Worm (Caenorhabditis elegans) whole organism, L4/young adult: Measurements from ENCODE around the gene C06H2.2.

Source experiments
- W03F9.2 ChIP-seq: fragments of 150-350 bp; optimal IDR thresholded peaks from 2 replicates; lab custom pipeline; 2014; ENCODE audit warnings: missing biosample characterization, missing genetic modification characterization
- dao-5 ChIP-seq: sonication (generic microtip); optimal IDR thresholded peaks from 2 replicates; lab custom pipeline; 2016; ENCODE audit warnings: missing genotype, missing genetic modification characterization, moderate library complexity, missing compliant biosample characterization
- him-1 ChIP-seq: sonication (generic microtip); optimal IDR thresholded peaks from 2 replicates; lab custom pipeline; 2016; ENCODE audit warnings: missing genotype, missing genetic modification reagents, missing genetic modification characterization, missing compliant biosample characterization

ce11 chrV:11080345-11081102, 44.5 kb upstream of the C06H2.2 start, which contains the start of gene act-1:
- no peak for TF ChIP-seq him-1 (tag; lab: Kevin White, UChicago)
- TF ChIP-seq W03F9.2 (tag; lab: Kevin White, UChicago) = no peak
- TF ChIP-seq dao-5 (tag; lab: Kevin White, UChicago) = no peak
